Worm (Caenorhabditis elegans) whole organism, L3 larva: ENCODE measurements around the gene ugt-45.

Source experiments
- R02D3.7 ChIP-seq: fragments of 150-350 bp; optimal IDR thresholded peaks from 2 replicates; lab custom pipeline; 2014; ENCODE audit warnings: missing biosample characterization, missing genetic modification characterization
- ZK546.5 ChIP-seq: sonication (generic microtip); optimal IDR thresholded peaks from 2 replicates; lab custom pipeline; 2017; ENCODE audit warnings: missing biosample characterization, missing genetic modification characterization
- aly-2 ChIP-seq: fragments of 150-350 bp; optimal IDR thresholded peaks from 2 replicates; lab custom pipeline; 2014; ENCODE audit warnings: missing biosample characterization, missing genetic modification characterization
- ama-1 ChIP-seq: fragments of 150-350 bp; optimal IDR thresholded peaks from 2 replicates; lab custom pipeline; 2018
- ceh-16 ChIP-seq: sonication (generic microtip); optimal IDR thresholded peaks from 2 replicates; lab custom pipeline; 2017; ENCODE audit warnings: missing biosample characterization, missing genetic modification characterization
- ceh-9 ChIP-seq: sonication (generic microtip); optimal IDR thresholded peaks from 2 replicates; lab custom pipeline; 2018; ENCODE audit warnings: missing biosample characterization, missing genetic modification characterization
- egl-27 ChIP-seq: sonication (generic microtip); optimal IDR thresholded peaks from 4 replicates; lab custom pipeline; 2017; ENCODE audit warnings: missing biosample characterization, missing genetic modification reagents, missing genetic modification characterization
- egl-5 ChIP-seq: fragments of 150-350 bp; optimal IDR thresholded peaks from 2 replicates; lab custom pipeline; 2017; ENCODE audit warnings: missing biosample characterization, missing genetic modification reagents, missing genetic modification characterization, inconsistent platforms
- elt-1 ChIP-seq: fragments of 150-350 bp; optimal IDR thresholded peaks from 2 replicates; lab custom pipeline; 2014; ENCODE audit warnings: missing biosample characterization, missing genetic modification characterization
- elt-2 ChIP-seq: sonication (generic microtip); optimal IDR thresholded peaks from 2 replicates; lab custom pipeline; 2016; ENCODE audit warnings: missing genetic modification reagents, mild to moderate bottlenecking, missing genetic modification characterization, missing compliant biosample characterization
- eor-1 ChIP-seq, 2 experiments: fragments of 150-350 bp; optimal IDR thresholded peaks; 2 replicates each; lab custom pipeline; 2014 to 2018; ENCODE audit warnings: missing biosample characterization in 2 of 2, missing genetic modification characterization in 2 of 2
- fkh-10 ChIP-seq: sonication (generic microtip); optimal IDR thresholded peaks from 2 replicates; lab custom pipeline; 2017; ENCODE audit warnings: missing biosample characterization, missing genetic modification reagents, missing genetic modification characterization
- fkh-2 ChIP-seq: fragments of 150-350 bp; optimal IDR thresholded peaks from 2 replicates; lab custom pipeline; 2014; ENCODE audit warnings: missing biosample characterization, missing genetic modification reagents, missing genetic modification characterization
- fos-1 ChIP-seq: fragments of 150-350 bp; optimal IDR thresholded peaks from 2 replicates; lab custom pipeline; 2014; ENCODE audit warnings: missing biosample characterization, missing genetic modification characterization
- hmg-11 ChIP-seq: sonication (generic microtip); optimal IDR thresholded peaks from 2 replicates; lab custom pipeline; 2016; ENCODE audit warnings: missing genetic modification characterization, missing compliant biosample characterization
- jun-1 ChIP-seq: fragments of 150-350 bp; optimal IDR thresholded peaks from 2 replicates; lab custom pipeline; 2014; ENCODE audit warnings: missing biosample characterization, missing genetic modification reagents, missing genetic modification characterization
- lin-39 ChIP-seq: fragments of 150-350 bp; optimal IDR thresholded peaks from 2 replicates; lab custom pipeline; 2018; ENCODE audit warnings: missing biosample characterization, missing genetic modification reagents, missing genetic modification characterization
- mml-1 ChIP-seq: fragments of 150-350 bp; sonication (generic microtip); optimal IDR thresholded peaks from 3 replicates; lab custom pipeline; 2014; ENCODE audit warnings: missing biosample characterization, missing genetic modification characterization
- nfya-1 ChIP-seq: sonication (generic microtip); optimal IDR thresholded peaks from 2 replicates; lab custom pipeline; 2017; ENCODE audit warnings: missing genetic modification characterization, mild to moderate bottlenecking, missing compliant biosample characterization, antibody characterized with exemption, moderate library complexity; ENCODE audit not compliant: insufficient read depth
- nhr-11 ChIP-seq: fragments of 150-350 bp; optimal IDR thresholded peaks from 2 replicates; lab custom pipeline; 2014; ENCODE audit warnings: missing biosample characterization, missing genetic modification characterization
- nhr-12 ChIP-seq: fragments of 150-350 bp; optimal IDR thresholded peaks from 2 replicates; lab custom pipeline; 2014; ENCODE audit warnings: missing biosample characterization, missing genetic modification characterization
- nhr-25 ChIP-seq: sonication (generic microtip); optimal IDR thresholded peaks from 2 replicates; lab custom pipeline; 2017; ENCODE audit warnings: missing biosample characterization, missing genetic modification characterization
- nhr-28 ChIP-seq: fragments of 150-350 bp; optimal IDR thresholded peaks from 2 replicates; lab custom pipeline; 2014; ENCODE audit warnings: missing biosample characterization, missing genetic modification characterization
- nhr-43 ChIP-seq: sonication (generic microtip); optimal IDR thresholded peaks from 2 replicates; lab custom pipeline; 2016; ENCODE audit warnings: mild to moderate bottlenecking, missing genetic modification characterization, missing compliant biosample characterization; ENCODE audit not compliant: poor library complexity, severe bottlenecking
- nhr-76 ChIP-seq: fragments of 150-350 bp; sonication (generic microtip); optimal IDR thresholded peaks from 5 replicates; lab custom pipeline; 2014; ENCODE audit warnings: missing biosample characterization, missing genetic modification characterization
- nhr-77 ChIP-seq: fragments of 150-350 bp; optimal IDR thresholded peaks from 2 replicates; lab custom pipeline; 2014; ENCODE audit warnings: missing biosample characterization, missing genetic modification characterization
- pha-4 ChIP-seq: fragments of 150-350 bp; optimal IDR thresholded peaks from 2 replicates; lab custom pipeline; 2014; ENCODE audit warnings: missing biosample characterization, missing genetic modification reagents, missing genetic modification characterization
- skn-1 ChIP-seq: fragments of 150-350 bp; optimal IDR thresholded peaks from 2 replicates; lab custom pipeline; 2014; ENCODE audit warnings: missing biosample characterization, missing genetic modification characterization
- snpc-4 ChIP-seq: fragments of 150-350 bp; optimal IDR thresholded peaks from 2 replicates; lab custom pipeline; 2014; ENCODE audit warnings: missing biosample characterization, missing genetic modification characterization
- unc-62 ChIP-seq: fragments of 150-350 bp; sonication (generic microtip); optimal IDR thresholded peaks from 4 replicates; lab custom pipeline; 2014; ENCODE audit warnings: missing biosample characterization, missing genetic modification reagents, missing genetic modification characterization
- zag-1 ChIP-seq: fragments of 150-350 bp; optimal IDR thresholded peaks from 2 replicates; lab custom pipeline; 2014; ENCODE audit warnings: missing biosample characterization, missing genetic modification characterization
- ztf-11 ChIP-seq: fragments of 150-350 bp; optimal IDR thresholded peaks from 2 replicates; lab custom pipeline; 2014; ENCODE audit warnings: missing biosample characterization, missing genetic modification characterization
- ztf-4 ChIP-seq: fragments of 150-350 bp; optimal IDR thresholded peaks from 2 replicates; lab custom pipeline; 2014; ENCODE audit warnings: missing biosample characterization, missing genetic modification characterization

The ugt-45 gene

ce11 chrIV:3767749-3768148 is 16.8 kb upstream of the ugt-45 start:
- no peak for TF ChIP-seq fkh-2 (tag; lab: Kevin White, UChicago)
- TF ChIP-seq R02D3.7 (tag; lab: Kevin White, UChicago) = no peak
- no peak for TF ChIP-seq nhr-77 (tag; lab: Kevin White, UChicago)
- TF ChIP-seq nhr-43 = no peak
- no peak for TF ChIP-seq skn-1 (tag; lab: Kevin White, UChicago)
- no peak for TF ChIP-seq nfya-1 (tag; lab: Kevin White, UChicago)
- no peak for TF ChIP-seq elt-2 (tag; lab: Kevin White, UChicago)

DNA sequence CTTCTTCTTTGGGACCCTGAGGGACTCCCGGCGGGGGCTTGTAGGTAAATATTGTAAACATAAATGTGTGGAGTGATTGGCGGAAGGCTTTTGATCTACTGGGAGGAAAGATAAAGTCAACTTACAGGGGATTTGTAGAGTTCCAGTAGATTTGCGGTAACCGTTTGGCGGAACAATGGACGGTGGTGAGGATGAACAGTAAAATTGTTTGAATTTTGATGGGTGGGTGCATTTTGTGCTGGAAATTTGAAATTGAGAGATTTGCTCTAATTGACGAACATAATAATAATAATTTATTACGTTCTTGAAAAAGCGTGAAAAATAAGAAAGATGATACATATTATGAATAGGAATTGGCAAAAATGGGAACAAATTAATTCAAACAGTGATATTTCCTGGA is 15.7 kb upstream of the ugt-45 start, which contains the start of gene vab-2:
Gene vab-2, minus strand, starts transcription at position 238 of the 400 bp plus-strand sequence.
- no peak for TF ChIP-seq ceh-16
- TF ChIP-seq eor-1 (tag; optimal IDR thresholded peaks at IDR 0.05; lab: Kevin White, UChicago) = no peak
- TF ChIP-seq nhr-12 = no peak
- no peak for TF ChIP-seq fkh-10 (GFP tag; lab: Kevin White, UChicago)
- no peak for TF ChIP-seq ztf-11 (tag; lab: Kevin White, UChicago)
- TF ChIP-seq ama-1 (lab: Kevin White, UChicago) = no peak
- TF ChIP-seq aly-2 (tag; lab: Kevin White, UChicago) = no peak
- TF ChIP-seq snpc-4 (tag; lab: Kevin White, UChicago) = no peak
- no peak for TF ChIP-seq fos-1 (tag; lab: Kevin White, UChicago)
- TF ChIP-seq, all 47 proteins: peak for 0

DNA sequence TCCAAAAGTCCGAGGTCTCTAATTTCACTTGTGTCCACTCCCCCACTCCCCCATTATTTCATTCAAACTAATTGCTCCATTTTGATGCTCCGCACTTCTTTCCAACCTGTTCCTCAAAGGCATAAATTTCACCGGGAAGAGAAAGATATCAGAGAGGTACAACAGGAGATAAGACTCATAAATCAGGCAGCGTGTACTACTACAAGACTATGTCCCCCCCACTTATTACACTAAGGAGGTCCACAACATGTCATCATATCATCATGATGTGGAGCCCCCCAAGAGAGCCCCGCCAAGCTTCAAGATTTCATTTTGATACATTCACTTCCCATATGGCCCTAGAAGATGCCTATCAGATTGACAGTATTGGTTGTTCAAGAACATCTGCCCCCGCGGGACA is 14.6 kb upstream of the ugt-45 start:
- no peak for TF ChIP-seq lin-39 (tag; lab: Kevin White, UChicago)
- no peak for TF ChIP-seq pha-4 (tag; lab: Kevin White, UChicago)
- no peak for TF ChIP-seq egl-5 (tag; lab: Kevin White, UChicago)

DNA sequence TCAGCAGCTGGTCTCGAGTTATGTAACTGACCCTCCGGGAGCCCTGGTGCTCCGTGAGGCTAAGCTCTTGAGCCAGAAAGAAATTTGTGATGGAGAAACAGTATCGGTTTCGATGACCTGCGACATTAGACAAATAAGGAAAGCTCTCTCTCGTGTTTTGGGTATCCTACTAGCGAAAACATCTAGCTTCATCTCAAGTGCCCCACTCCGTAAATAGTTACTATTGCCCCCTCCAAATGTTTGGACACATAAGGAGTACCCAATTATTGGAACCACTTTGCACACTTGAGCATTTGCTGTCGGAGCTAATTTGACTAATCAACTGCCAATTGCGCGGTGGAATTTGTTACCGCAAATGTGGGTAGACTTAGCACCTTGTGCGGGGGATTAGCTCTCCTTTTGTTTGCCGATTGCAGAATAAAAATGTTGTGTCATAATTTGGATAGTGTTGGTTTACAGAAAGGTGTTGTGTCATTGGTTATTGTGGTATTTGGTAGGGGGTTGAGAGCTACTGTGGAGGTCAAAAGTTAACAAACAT is 13.2 kb upstream of the ugt-45 start:
- TF ChIP-seq unc-62 (GFP tag; lab: Kevin White, UChicago) (no peak), ztf-4 (tag; lab: Kevin White, UChicago) (no peak), nhr-12 (no peak), ceh-9 (tag; lab: Kevin White, UChicago) (no peak), ZK546.5 (no peak), fos-1 (tag; lab: Kevin White, UChicago) (no peak), egl-27 (tag; lab: Kevin White, UChicago) (no peak)
- TF ChIP-seq, all 47 proteins: peak for 0

- TF ChIP-seq nhr-28 (no peak), mml-1 (tag; lab: Kevin White, UChicago) (no peak), skn-1 (tag; lab: Kevin White, UChicago) (no peak), ceh-9 (tag; lab: Kevin White, UChicago) (no peak), nhr-76 (tag; lab: Kevin White, UChicago) (no peak), ztf-4 (tag; lab: Kevin White, UChicago) (no peak), ztf-11 (tag; lab: Kevin White, UChicago) (no peak), R02D3.7 (tag; lab: Kevin White, UChicago) (no peak), jun-1 (no peak)
Observed at ce11 chrIV:3759823-3760222, 8.9 kb upstream of the ugt-45 start.

- TF ChIP-seq fos-1 (tag; lab: Kevin White, UChicago) (no peak), fkh-10 (GFP tag; lab: Kevin White, UChicago) (no peak), nhr-11 (no peak), ceh-16 (no peak), elt-1 (tag; lab: Kevin White, UChicago) (no peak), mml-1 (tag; lab: Kevin White, UChicago) (no peak), nhr-25 (no peak), fkh-2 (tag; lab: Kevin White, UChicago) (no peak), zag-1 (no peak), hmg-11 (tag; lab: Kevin White, UChicago) (no peak)
Observed at ce11 chrIV:3755921-3756320, 5.0 kb upstream of the ugt-45 start, which contains the start of gene best-20. Gene best-20, plus strand, starts transcription at chrIV:3756221.
